Worm (Caenorhabditis elegans): ENCODE data around the gene srbc-6.

srbc-6 gene

ce11 chrV:3127670-3128069 lies 42.3 kb upstream of the srbc-6 start, which contains the start of gene Y73C8C.10:
Gene Y73C8C.10, minus strand, starts transcription at chrV:3127770.
- TF ChIP-seq nhr-20 (tag; optimal IDR thresholded peaks at IDR 0.05) (peak; percentile 28), zag-1 (tag; optimal IDR thresholded peaks at IDR 0.05) (no peak), lin-35 (GFP tag; optimal IDR thresholded peaks at IDR 0.05) (peak in 1 of 2 experiments; percentile 16), ceh-90 (tag; optimal IDR thresholded peaks at IDR 0.05) (no peak), C04F5.9 (tag; optimal IDR thresholded peaks at IDR 0.05) (no peak), mep-1 (tag; optimal IDR thresholded peaks at IDR 0.05) (no peak), ceh-8 (GFP tag; optimal IDR thresholded peaks at IDR 0.05) (no peak), tlp-1 (tag; optimal IDR thresholded peaks at IDR 0.05) (no peak), nhr-76 (tag; optimal IDR thresholded peaks at IDR 0.05) (no peak), isw-1 (GFP tag; IDR thresholded peaks at IDR 0.05) (no peak)

ce11 chrV:3128803-3129202 lies 41.1 kb upstream of the srbc-6 start, which contains the start of gene tat-6:
Gene tat-6, plus strand, starts transcription at chrV:3129103.
- no peak for TF ChIP-seq ces-1 (GFP tag; optimal IDR thresholded peaks at IDR 0.05)
- no peak for TF ChIP-seq mep-1 (tag; optimal IDR thresholded peaks at IDR 0.05)
- no peak for TF ChIP-seq nhr-237 (tag; optimal IDR thresholded peaks at IDR 0.05)
- TF ChIP-seq jun-1 (tag; optimal IDR thresholded peaks at IDR 0.05) = no peak
- TF ChIP-seq nhr-28 (tag; optimal IDR thresholded peaks at IDR 0.05) = no peak
- TF ChIP-seq ets-5 (GFP tag; IDR thresholded peaks at IDR 0.05) = no peak
- TF ChIP-seq vab-15 (tag; optimal IDR thresholded peaks at IDR 0.05) = no peak
- TF ChIP-seq nhr-20 (tag; optimal IDR thresholded peaks at IDR 0.05) = no peak
- no peak for TF ChIP-seq sox-4 (tag; optimal IDR thresholded peaks at IDR 0.05)
- no peak for TF ChIP-seq nhr-84 (tag; optimal IDR thresholded peaks at IDR 0.05)
- TF ChIP-seq pag-3 (tag; optimal IDR thresholded peaks at IDR 0.05; ENCODE audit: borderline replicate concordance, insufficient read depth) = no peak
- no peak for TF ChIP-seq swsn-7 (tag; optimal IDR thresholded peaks at IDR 0.05)
- TF ChIP-seq alr-1 (tag; optimal IDR thresholded peaks at IDR 0.05; ENCODE audit: borderline replicate concordance) = no peak
- TF ChIP-seq efl-1 (optimal IDR thresholded peaks at IDR 0.05) = no peak
- no peak for TF ChIP-seq efl-1 (GFP tag; optimal IDR thresholded peaks at IDR 0.05 in 1 of 2)
- TF ChIP-seq tlp-1 (tag; optimal IDR thresholded peaks at IDR 0.05) = no peak
- TF ChIP-seq zag-1 (tag; optimal IDR thresholded peaks at IDR 0.05) = no peak
- TF ChIP-seq sptf-1 (tag; optimal IDR thresholded peaks at IDR 0.05) = no peak

- TF ChIP-seq hpl-2 (GFP tag; optimal IDR thresholded peaks at IDR 0.05) (no peak), ceh-8 (GFP tag; optimal IDR thresholded peaks at IDR 0.05) (peak; percentile 45)
Observed at ce11 chrV:3132116-3132515, 37.8 kb upstream of the srbc-6 start.

ce11 chrV:3133293-3133755 lies 36.6 kb upstream of the srbc-6 start, which contains the start of gene F02C9.2:
Gene F02C9.2, plus strand, starts transcription at chrV:3133705.
- TF ChIP-seq C16A3.4 (tag; optimal IDR thresholded peaks at IDR 0.05) (no peak), unc-62 (GFP tag; optimal IDR thresholded peaks at IDR 0.05) (no peak), nhr-85 (tag) (no peak), hlh-4 (tag; optimal IDR thresholded peaks at IDR 0.05) (no peak), Y116A8C.19 (tag; optimal IDR thresholded peaks at IDR 0.05; ENCODE audit: borderline replicate concordance) (no peak), aly-2 (tag; optimal IDR thresholded peaks at IDR 0.05) (no peak), tlp-1 (tag; optimal IDR thresholded peaks at IDR 0.05) (no peak), egl-13 (tag; optimal IDR thresholded peaks at IDR 0.05) (no peak), mab-9 (GFP tag; IDR thresholded peaks at IDR 0.05) (no peak), fos-1 (tag; optimal IDR thresholded peaks at IDR 0.05) (no peak), isw-1 (GFP tag; IDR thresholded peaks at IDR 0.05) (no peak)

- TF ChIP-seq irx-1 (tag; optimal IDR thresholded peaks at IDR 0.05) (no peak), fos-1 (tag; optimal IDR thresholded peaks at IDR 0.05) (no peak), ces-1 (GFP tag; optimal IDR thresholded peaks at IDR 0.05) (no peak), ets-5 (GFP tag; IDR thresholded peaks at IDR 0.05) (no peak), nhr-12 (tag; optimal IDR thresholded peaks at IDR 0.05) (no peak), jun-1 (tag; optimal IDR thresholded peaks at IDR 0.05) (no peak), rnt-1 (tag; optimal IDR thresholded peaks at IDR 0.05) (no peak), nhr-237 (tag; optimal IDR thresholded peaks at IDR 0.05) (no peak)
Observed at ce11 chrV:3138488-3138887, 31.4 kb upstream of the srbc-6 start, which contains the start of the genes irld-3 and F02C9.1. Gene irld-3, minus strand, starts transcription at chrV:3138588. Gene F02C9.1, plus strand, starts transcription at chrV:3138703.

Data from whole organism, L1 larva.